Fruit fly (Drosophila melanogaster) whole organism, embryonic: ENCODE results near the gene CG5103.

Experiments used
- ATbp ChIP-seq: fragments of 200-800 bp; sonication (Bioruptor generic); optimal IDR thresholded peaks from 2 replicates; lab custom pipeline; 2017; ENCODE audit warnings: missing biosample characterization, mild to moderate bottlenecking, missing genetic modification characterization, missing genetic modification reagents
- Atf3 ChIP-seq: fragments of 200-800 bp; sonication (Bioruptor generic); optimal IDR thresholded peaks from 3 replicates; lab custom pipeline; 2016; ENCODE audit warnings: missing biosample characterization, missing genetic modification characterization
- CG11093 ChIP-seq: fragments of 200-800 bp; sonication (Bioruptor generic); IDR thresholded peaks from 3 replicates; pipeline ENCODE4 v1.3.6; 2022; ENCODE audit warnings: missing biosample characterization, missing genetic modification characterization
- CG14050 ChIP-seq: fragments of 200-800 bp; sonication (Bioruptor generic); IDR thresholded peaks from 3 replicates; pipeline ENCODE4 v1.3.6; 2022; ENCODE audit warnings: missing biosample characterization, missing genetic modification characterization
- CG17385 ChIP-seq: fragments of 200-800 bp; sonication (Bioruptor generic); optimal IDR thresholded peaks from 3 replicates; lab custom pipeline; 2018; ENCODE audit warnings: missing biosample characterization, mild to moderate bottlenecking, missing genetic modification characterization
- CG17568 ChIP-seq: fragments of 200-800 bp; sonication (Bioruptor generic); optimal IDR thresholded peaks from 2 replicates; lab custom pipeline; 2018; ENCODE audit warnings: missing biosample characterization, mild to moderate bottlenecking, missing genetic modification characterization, moderate library complexity
- CG18476 ChIP-seq: fragments of 200-800 bp; sonication (Bioruptor generic); optimal IDR thresholded peaks from 2 replicates; lab custom pipeline; 2016; ENCODE audit warnings: missing biosample characterization, mild to moderate bottlenecking, missing genetic modification characterization
- CG2120 ChIP-seq: fragments of 200-800 bp; sonication (Bioruptor generic); optimal IDR thresholded peaks from 3 replicates; lab custom pipeline; 2016; ENCODE audit warnings: missing biosample characterization, missing genetic modification characterization
- CG2202 ChIP-seq: fragments of 200-800 bp; sonication (Bioruptor generic); optimal IDR thresholded peaks from 2 replicates; lab custom pipeline; 2018; ENCODE audit warnings: missing biosample characterization, mild to moderate bottlenecking, missing genetic modification characterization
- CG2712 ChIP-seq: fragments of 200-800 bp; optimal IDR thresholded peaks from 3 replicates; lab custom pipeline; 2019; ENCODE audit warnings: missing biosample characterization, mild to moderate bottlenecking, missing genetic modification characterization, moderate library complexity
- CG30431 ChIP-seq: fragments of 200-800 bp; sonication (Bioruptor generic); optimal IDR thresholded peaks from 2 replicates; lab custom pipeline; 2017; ENCODE audit warnings: missing biosample characterization, missing genetic modification characterization
- CG3407 ChIP-seq: fragments of 200-800 bp; sonication (Bioruptor generic); optimal IDR thresholded peaks from 2 replicates; lab custom pipeline; 2018; ENCODE audit warnings: missing biosample characterization, mild to moderate bottlenecking, missing genetic modification characterization
- CG3995 ChIP-seq: fragments of 200-800 bp; sonication (Bioruptor generic); optimal IDR thresholded peaks from 3 replicates; lab custom pipeline; 2016; ENCODE audit warnings: missing biosample characterization, missing genetic modification characterization
- CG4424 ChIP-seq: fragments of 200-800 bp; sonication (Bioruptor generic); optimal IDR thresholded peaks from 3 replicates; lab custom pipeline; 2016; ENCODE audit warnings: missing biosample characterization, missing genetic modification characterization
- CG6272 ChIP-seq: fragments of 200-800 bp; sonication (Bioruptor generic); IDR thresholded peaks from 2 replicates; pipeline ENCODE4 v1.3.6; 2022; ENCODE audit warnings: missing biosample characterization, missing genetic modification characterization
- CG6854 ChIP-seq: fragments of 200-800 bp; sonication (Bioruptor generic); optimal IDR thresholded peaks from 3 replicates; lab custom pipeline; 2017; ENCODE audit warnings: missing biosample characterization, mild to moderate bottlenecking, missing genetic modification characterization
- CG7357 ChIP-seq: fragments of 200-800 bp; sonication (Bioruptor generic); IDR thresholded peaks from 3 replicates; pipeline ENCODE4 v1.3.6; 2022; ENCODE audit warnings: missing biosample characterization, missing genetic modification characterization
- CG7556 ChIP-seq: fragments of 200-800 bp; sonication (Bioruptor generic); optimal IDR thresholded peaks from 2 replicates; lab custom pipeline; 2017; ENCODE audit warnings: missing biosample characterization, mild to moderate bottlenecking, missing genetic modification characterization
- CG8765 ChIP-seq: fragments of 200-800 bp; sonication (Bioruptor generic); IDR thresholded peaks from 2 replicates; pipeline ENCODE4 v1.3.6; 2022; ENCODE audit warnings: missing biosample characterization, missing genetic modification characterization
- Dref ChIP-seq: fragments of 200-800 bp; sonication (Bioruptor generic); IDR thresholded peaks from 2 replicates; pipeline ENCODE4 v1.3.6; 2022; ENCODE audit warnings: missing biosample characterization, missing genetic modification characterization
- Elba2 ChIP-seq: fragments of 200-800 bp; sonication (Bioruptor generic); optimal IDR thresholded peaks from 3 replicates; lab custom pipeline; 2016; ENCODE audit warnings: missing biosample characterization, missing genetic modification characterization
- Gug ChIP-seq: fragments of 200-800 bp; sonication (Bioruptor generic); IDR thresholded peaks from 4 replicates; pipeline ENCODE4 v1.3.6; 2022; ENCODE audit warnings: missing biosample characterization, missing genetic modification characterization
- H15 ChIP-seq: fragments of 200-800 bp; sonication (Bioruptor generic); IDR thresholded peaks from 3 replicates; pipeline ENCODE4 v1.3.6; 2022; ENCODE audit warnings: missing biosample characterization, missing genetic modification characterization
- HHEX ChIP-seq: fragments of 200-800 bp; sonication (Bioruptor generic); optimal IDR thresholded peaks from 3 replicates; lab custom pipeline; 2017; ENCODE audit warnings: missing biosample characterization, mild to moderate bottlenecking, missing genetic modification characterization, missing genetic modification reagents
- HLH54F ChIP-seq: fragments of 200-800 bp; sonication (Bioruptor generic); optimal IDR thresholded peaks from 3 replicates; lab custom pipeline; 2016; ENCODE audit warnings: missing biosample characterization, missing genetic modification characterization
- Hmx ChIP-seq: fragments of 200-800 bp; sonication (Bioruptor generic); optimal IDR thresholded peaks from 2 replicates; lab custom pipeline; 2016; ENCODE audit warnings: missing biosample characterization, missing genetic modification characterization
- MTF-1 ChIP-seq: fragments of 200-800 bp; sonication (Bioruptor generic); optimal IDR thresholded peaks from 2 replicates; lab custom pipeline; 2018; ENCODE audit warnings: missing biosample characterization, mild to moderate bottlenecking, missing genetic modification characterization, borderline replicate concordance
- Rfx ChIP-seq: fragments of 200-800 bp; sonication (Bioruptor generic); IDR thresholded peaks from 2 replicates; pipeline ENCODE4 v1.3.6; 2022; ENCODE audit warnings: missing biosample characterization, missing genetic modification characterization
- Scr ChIP-seq: fragments of 200-800 bp; sonication (Bioruptor generic); IDR thresholded peaks from 2 replicates; pipeline ENCODE4 v1.3.6; 2022; ENCODE audit warnings: missing biosample characterization, missing genetic modification characterization; ENCODE audit not compliant: partially characterized antibody
- Stat92E ChIP-seq, 3 experiments: fragments of >200 bp in 2 of 3; fragments of 200-800 bp in 1 of 3; sonication (Bioruptor generic) in 1 of 3; optimal IDR thresholded peaks; 2 replicates each; lab custom pipeline; 2017 to 2019; ENCODE audit warnings: missing biosample characterization in 3 of 3, missing genetic modification characterization in 3 of 3, mild to moderate bottlenecking in 1 of 3, moderate library complexity in 1 of 3
- Taf1 ChIP-seq: fragments of 200-800 bp; sonication (Bioruptor generic); IDR thresholded peaks from 2 replicates; pipeline ENCODE4 v1.3.6; 2022; ENCODE audit warnings: missing biosample characterization, missing genetic modification characterization
- chinmo ChIP-seq: fragments of 200-800 bp; sonication (Bioruptor generic); IDR thresholded peaks from 4 replicates; pipeline ENCODE4 v1.3.6; 2022; ENCODE audit warnings: missing biosample characterization, missing genetic modification characterization; ENCODE audit not compliant: partially characterized antibody
- ci ChIP-seq: fragments of 200-800 bp; sonication (Bioruptor generic); IDR thresholded peaks from 3 replicates; pipeline ENCODE4 v1.3.6; 2022; ENCODE audit warnings: missing biosample characterization, missing genetic modification characterization
- dan ChIP-seq: fragments of 200-800 bp; sonication (Bioruptor generic); IDR thresholded peaks from 2 replicates; pipeline ENCODE4 v1.3.6; 2022; ENCODE audit warnings: missing biosample characterization, missing genetic modification characterization
- dmrt11E ChIP-seq: fragments of 200-800 bp; sonication (Bioruptor generic); optimal IDR thresholded peaks from 3 replicates; lab custom pipeline; 2018; ENCODE audit warnings: missing biosample characterization, mild to moderate bottlenecking, missing genetic modification characterization, moderate library complexity
- ems ChIP-seq: fragments of 200-800 bp; sonication (Bioruptor generic); optimal IDR thresholded peaks from 3 replicates; lab custom pipeline; 2016; ENCODE audit warnings: missing biosample characterization, missing genetic modification characterization
- exex ChIP-seq: fragments of 200-800 bp; sonication (Bioruptor generic); optimal IDR thresholded peaks from 4 replicates; lab custom pipeline; 2018; ENCODE audit warnings: missing biosample characterization, mild to moderate bottlenecking, missing genetic modification characterization, moderate library complexity
- fd3F ChIP-seq: fragments of 200-800 bp; sonication (Bioruptor generic); optimal IDR thresholded peaks from 2 replicates; lab custom pipeline; 2018; ENCODE audit warnings: missing biosample characterization, mild to moderate bottlenecking, missing genetic modification characterization, moderate library complexity
- hth ChIP-seq: fragments of >200 bp; optimal IDR thresholded peaks from 2 replicates; lab custom pipeline; 2017; ENCODE audit warnings: inconsistent platforms
- lab ChIP-seq: fragments of 200-800 bp; sonication (Bioruptor generic); optimal IDR thresholded peaks from 3 replicates; lab custom pipeline; 2017; ENCODE audit warnings: missing biosample characterization, missing genetic modification characterization, mild to moderate bottlenecking, moderate library complexity, missing genetic modification reagents
- run ChIP-seq: fragments of 200-800 bp; sonication (Bioruptor generic); optimal IDR thresholded peaks from 3 replicates; lab custom pipeline; 2018; ENCODE audit warnings: missing biosample characterization, mild to moderate bottlenecking, missing genetic modification characterization
- sc ChIP-seq, 3 experiments: fragments of >200 bp in 2 of 3; fragments of 200-800 bp in 1 of 3; sonication (Bioruptor generic) in 1 of 3; optimal IDR thresholded peaks; 2 replicates in 2 of 3; 3 replicates in 1 of 3; lab custom pipeline; 2017; ENCODE audit warnings: mild to moderate bottlenecking in 1 of 3, missing biosample characterization in 1 of 3, missing genetic modification characterization in 1 of 3, missing genetic modification reagents in 1 of 3
- sens ChIP-seq: fragments of 200-800 bp; sonication (Bioruptor generic); peaks from one replicate; lab custom pipeline; 2016; ENCODE audit warnings: missing biosample characterization, missing genetic modification characterization
- sna ChIP-seq: fragments of 200-800 bp; sonication (Bioruptor generic); IDR thresholded peaks from 2 replicates; pipeline ENCODE4 v1.3.6; 2022; ENCODE audit warnings: missing biosample characterization, missing genetic modification characterization; ENCODE audit not compliant: partially characterized antibody
- tap ChIP-seq: fragments of 200-800 bp; optimal IDR thresholded peaks from 3 replicates; lab custom pipeline; 2019; ENCODE audit warnings: missing biosample characterization, mild to moderate bottlenecking, missing genetic modification characterization, moderate library complexity
- toy ChIP-seq: fragments of 200-800 bp; sonication (Bioruptor generic); IDR thresholded peaks from 2 replicates; pipeline ENCODE4 v1.3.6; 2022; ENCODE audit warnings: missing biosample characterization, missing genetic modification characterization
- unc-4 ChIP-seq: fragments of 200-800 bp; sonication (Bioruptor generic); IDR thresholded peaks from 2 replicates; pipeline ENCODE4 v1.3.6; 2022; ENCODE audit warnings: missing biosample characterization, missing genetic modification characterization; ENCODE audit not compliant: partially characterized antibody
- wek ChIP-seq: fragments of 200-800 bp; sonication (Bioruptor generic); optimal IDR thresholded peaks from 3 replicates; lab custom pipeline; 2018; ENCODE audit warnings: missing biosample characterization, mild to moderate bottlenecking, missing genetic modification characterization, moderate library complexity
- zfh1 ChIP-seq: fragments of 200-800 bp; sonication (Bioruptor generic); IDR thresholded peaks from 3 replicates; pipeline ENCODE4 v1.3.6; 2022; ENCODE audit warnings: missing biosample characterization, missing genetic modification characterization

Gene CG5103

DNA sequence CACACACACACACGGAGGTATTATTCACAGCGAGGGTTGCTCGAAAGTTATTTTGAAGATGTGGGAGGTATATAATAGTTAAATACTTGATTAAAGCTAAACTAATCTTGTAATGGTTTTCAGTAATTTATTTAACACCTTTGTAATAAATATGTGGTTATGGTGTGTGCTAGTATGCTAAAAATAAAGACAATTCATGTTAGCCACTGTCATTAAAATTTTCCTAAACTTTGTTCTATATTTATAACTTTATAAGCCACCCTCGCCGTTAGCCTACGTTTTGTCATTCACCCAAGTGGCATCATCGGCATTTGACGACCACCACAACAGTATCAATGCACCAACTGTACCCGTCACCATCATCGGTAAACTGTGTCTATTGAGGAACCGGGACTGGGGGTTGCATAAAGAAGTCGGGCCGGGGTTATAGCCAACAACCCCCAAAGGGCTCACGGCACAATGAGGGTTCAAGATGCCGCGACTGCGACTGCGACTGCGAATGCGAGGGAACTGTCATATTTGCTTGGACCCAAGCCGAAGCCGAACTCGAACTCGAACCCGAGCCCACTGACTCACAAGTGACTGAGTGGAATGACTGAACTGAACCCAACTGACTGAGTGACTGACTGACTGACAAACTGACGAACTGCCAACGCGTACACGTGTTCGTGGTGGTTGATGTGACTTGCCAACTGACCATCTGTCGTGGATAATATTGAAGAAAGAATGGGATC, 21.6 kb downstream of the CG5103 start (continued):
- TF ChIP-seq CG18476 (GFP tag; lab: Kevin White, UChicago) (peak; percentile 100), CG30431 (GFP tag; lab: Kevin White, UChicago) (peak; percentile 14), Elba2 (GFP tag; lab: Kevin White, UChicago) (no peak), wek (GFP tag; lab: Kevin White, UChicago) (no peak), hth (lab: Kevin White, UChicago) (peak; percentile 68), HHEX (GFP tag; lab: Kevin White, UChicago) (peak; percentile 4), CG14050 (GFP tag; lab: Robert Waterston, UW) (no peak), lab (GFP tag; lab: Kevin White, UChicago) (peak; percentile 28), CG7556 (GFP tag; lab: Kevin White, UChicago) (peak; percentile 59), Stat92E (GFP tag; optimal IDR thresholded peaks at IDR 0.05; lab: Kevin White, UChicago) (peak in 1 of 3 experiments; percentile 42), CG17568 (GFP tag; lab: Kevin White, UChicago) (no peak), MTF-1 (GFP tag; lab: Kevin White, UChicago) (no peak), chinmo (0 out of 4 replicates have a peak, but pooled peaks have one; percentile 59), CG2202 (tag; lab: Kevin White, UChicago) (no peak), Gug (no peak), Dref (no peak), CG3407 (GFP tag; lab: Kevin White, UChicago) (peak; percentile 8), CG7357 (GFP tag; lab: Robert Waterston, UW) (peak; percentile 48; the same call in 1 of the 3 replicates), Taf1 (GFP tag; lab: Robert Waterston, UW) (no peak), H15 (GFP tag; lab: Robert Waterston, UW) (0 out of 3 replicates have a peak, but pooled peaks have one; percentile 11), run (tag; lab: Kevin White, UChicago) (peak; percentile 6), sna (GFP tag; lab: Robert Waterston, UW) (no peak), Scr (GFP tag; lab: Robert Waterston, UW) (no peak), CG17385 (GFP tag; lab: Kevin White, UChicago) (peak; percentile 9), CG6272 (GFP tag; lab: Robert Waterston, UW) (no peak), zfh1 (GFP tag; lab: Robert Waterston, UW) (peak; percentile 54; the same call in 2 of the 3 replicates), CG3995 (GFP tag; lab: Kevin White, UChicago) (peak; percentile 7), exex (tag; lab: Kevin White, UChicago) (no peak), CG2712 (tag; lab: Kevin White, UChicago) (peak; percentile 80), sc (optimal IDR thresholded peaks at IDR 0.05; lab: Kevin White, UChicago) (no peak), sc (GFP tag; optimal IDR thresholded peaks at IDR 0.05; lab: Kevin White, UChicago) (no peak), sens (peak; percentile 94), Rfx (no peak), HLH54F (no peak), dan (GFP tag; lab: Robert Waterston, UW) (no peak), CG6854 (GFP tag; lab: Kevin White, UChicago) (no peak), fd3F (GFP tag; lab: Kevin White, UChicago) (no peak), Hmx (GFP tag; lab: Kevin White, UChicago) (no peak), toy (GFP tag; lab: Robert Waterston, UW) (no peak), CG8765 (GFP tag; lab: Robert Waterston, UW) (no peak), dmrt11E (tag; lab: Kevin White, UChicago) (peak; percentile 73), Atf3 (no peak), CG2120 (GFP tag; lab: Kevin White, UChicago) (peak; percentile 24), unc-4 (GFP tag; lab: Robert Waterston, UW) (no peak), ems (GFP tag; lab: Kevin White, UChicago) (no peak), ATbp (GFP tag; lab: Kevin White, UChicago) (no peak), tap (tag; lab: Kevin White, UChicago) (peak; percentile 16), ci (GFP tag; lab: Robert Waterston, UW) (peak; percentile 54; the same call in 1 of the 3 replicates), CG11093 (GFP tag; lab: Robert Waterston, UW) (0 out of 3 replicates have a peak, but pooled peaks have one; percentile 16), CG4424 (GFP tag; lab: Kevin White, UChicago) (peak; percentile 41)
